Fruit fly (Drosophila melanogaster): Measurements from ENCODE around the gene CG11696.

CG11696 gene

DNA sequence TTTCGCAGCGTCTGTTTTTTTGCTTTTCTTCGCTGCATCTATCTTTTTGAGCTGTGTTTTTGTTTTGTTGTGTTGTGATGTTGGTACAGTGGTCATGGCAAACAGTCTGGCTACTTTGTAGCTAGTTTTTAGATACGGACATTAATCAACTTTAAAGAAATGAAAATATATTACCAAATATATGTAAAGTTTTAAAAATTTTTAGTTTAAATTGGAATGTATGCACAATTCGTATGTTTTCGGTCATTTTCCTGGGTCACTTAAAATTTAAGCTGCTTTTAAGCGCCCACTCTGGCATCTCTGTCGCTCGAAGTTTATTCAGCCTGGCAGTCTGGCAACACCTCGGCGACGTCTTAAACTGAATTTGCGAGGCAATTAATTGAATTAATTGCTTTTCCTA, 3.0 kb downstream of the CG11696 start, which contains the start of gene CG11695 (continued):
- TF ChIP-seq tna (GFP tag; IDR thresholded peaks at IDR 0.05; ENCODE audit: partially characterized antibody) (no peak), CG31365 (tag; optimal IDR thresholded peaks at IDR 0.05) (no peak), Dip3 (GFP tag; optimal IDR thresholded peaks at IDR 0.05) (peak; percentile 52), CG4617 (GFP tag; optimal IDR thresholded peaks at IDR 0.05; ENCODE audit: borderline replicate concordance) (peak; percentile 80), CG7745 (tag; optimal IDR thresholded peaks at IDR 0.05) (no peak), CG32772 (GFP tag; IDR thresholded peaks at IDR 0.05) (no peak), dm (GFP tag; optimal IDR thresholded peaks at IDR 0.05) (no peak), gem (tag; optimal IDR thresholded peaks at IDR 0.05) (peak; percentile 82), CG7987 (GFP tag; optimal IDR thresholded peaks at IDR 0.05) (no peak), CG13287 (GFP tag; IDR thresholded peaks at IDR 0.05; ENCODE audit: partially characterized antibody) (peak; percentile 30; the same call in 1 of the 2 replicates), vfl (GFP tag; optimal IDR thresholded peaks at IDR 0.05) (no peak), sna (GFP tag; IDR thresholded peaks at IDR 0.05; ENCODE audit: partially characterized antibody) (no peak), Bdp1 (GFP tag; optimal IDR thresholded peaks at IDR 0.05) (peak; percentile 35), ara (GFP tag; IDR thresholded peaks at IDR 0.05) (no peak), ATbp (GFP tag; optimal IDR thresholded peaks at IDR 0.05) (no peak), mirr (GFP tag; optimal IDR thresholded peaks at IDR 0.05) (peak; percentile 35), tio (GFP tag; optimal IDR thresholded peaks at IDR 0.05) (no peak), maf-S (GFP tag; optimal IDR thresholded peaks at IDR 0.05) (no peak), bigmax (GFP tag; optimal IDR thresholded peaks at IDR 0.05) (no peak), zfh1 (GFP tag; IDR thresholded peaks at IDR 0.05) (peak; percentile 36; the same call in 1 of the 3 replicates), Atf-2 (GFP tag; optimal IDR thresholded peaks at IDR 0.05) (peak; percentile 19), stwl (tag; optimal IDR thresholded peaks at IDR 0.05) (peak; percentile 34), CG12219 (GFP tag; optimal IDR thresholded peaks at IDR 0.05) (no peak), cad (GFP tag; optimal IDR thresholded peaks at IDR 0.05) (no peak), CG4424 (GFP tag; optimal IDR thresholded peaks at IDR 0.05) (peak; percentile 58), CG7839 (tag; optimal IDR thresholded peaks at IDR 0.05) (peak; percentile 73), CG14050 (GFP tag; IDR thresholded peaks at IDR 0.05) (no peak), CG10565 (GFP tag; optimal IDR thresholded peaks at IDR 0.05) (no peak), sqz (GFP tag; optimal IDR thresholded peaks at IDR 0.05) (no peak), CG6683 (GFP tag; optimal IDR thresholded peaks at IDR 0.05) (peak; percentile 14), hkb (optimal IDR thresholded peaks at IDR 0.05) (peak; percentile 51), hkb (GFP tag; IDR thresholded peaks at IDR 0.05) (peak; percentile 25; the same call in 1 of the 2 replicates), pros (GFP tag; optimal IDR thresholded peaks at IDR 0.05) (peak; percentile 14), dmrt11E (tag; optimal IDR thresholded peaks at IDR 0.05) (peak; percentile 63), unpg (GFP tag; optimal IDR thresholded peaks at IDR 0.05) (peak; percentile 71), CG6854 (GFP tag; optimal IDR thresholded peaks at IDR 0.05) (no peak), Med (GFP tag) (peak; percentile 91), lbe (GFP tag; optimal IDR thresholded peaks at IDR 0.05) (peak; percentile 46), en (GFP tag; optimal IDR thresholded peaks at IDR 0.05) (no peak), oc (tag; optimal IDR thresholded peaks at IDR 0.05) (no peak), CG30431 (GFP tag; optimal IDR thresholded peaks at IDR 0.05) (no peak), Dip2 (GFP tag; IDR thresholded peaks at IDR 0.05) (no peak), wor (GFP tag; IDR thresholded peaks at IDR 0.05) (peak; percentile 37; the same call in 1 of the 2 replicates), Deaf1 (tag; optimal IDR thresholded peaks at IDR 0.05) (peak; percentile 25), CG4820 (GFP tag; optimal IDR thresholded peaks at IDR 0.05) (peak; percentile 48), CG9727 (GFP tag; optimal IDR thresholded peaks at IDR 0.05) (peak; percentile 52), D19A (tag; optimal IDR thresholded peaks at IDR 0.05) (peak; percentile 34), CG3995 (GFP tag; optimal IDR thresholded peaks at IDR 0.05) (peak; percentile 38), repo (GFP tag; optimal IDR thresholded peaks at IDR 0.05) (no peak), Meics (GFP tag; optimal IDR thresholded peaks at IDR 0.05) (peak; percentile 62), Sry-δ (GFP tag; optimal IDR thresholded peaks at IDR 0.05) (peak; percentile 26)

Measured in whole organism, embryonic.